Fruit fly (Drosophila melanogaster) whole organism: Measurements from ENCODE around the gene CG6013.

Experiments
- CG8478 ChIP-seq: fragments of >200 bp; optimal IDR thresholded peaks from 2 replicates; lab custom pipeline; 2018; ENCODE audit warnings: inconsistent platforms
- EcR ChIP-seq, 2 experiments: fragments of >200 bp; optimal IDR thresholded peaks; 2 replicates each; lab custom pipeline; 2017; ENCODE audit warnings: missing biosample characterization in 2 of 2, missing genetic modification characterization in 2 of 2, missing genetic modification reagents in 2 of 2
- psq ChIP-seq: fragments of >200 bp; optimal IDR thresholded peaks from 2 replicates; lab custom pipeline; 2017

DNA sequence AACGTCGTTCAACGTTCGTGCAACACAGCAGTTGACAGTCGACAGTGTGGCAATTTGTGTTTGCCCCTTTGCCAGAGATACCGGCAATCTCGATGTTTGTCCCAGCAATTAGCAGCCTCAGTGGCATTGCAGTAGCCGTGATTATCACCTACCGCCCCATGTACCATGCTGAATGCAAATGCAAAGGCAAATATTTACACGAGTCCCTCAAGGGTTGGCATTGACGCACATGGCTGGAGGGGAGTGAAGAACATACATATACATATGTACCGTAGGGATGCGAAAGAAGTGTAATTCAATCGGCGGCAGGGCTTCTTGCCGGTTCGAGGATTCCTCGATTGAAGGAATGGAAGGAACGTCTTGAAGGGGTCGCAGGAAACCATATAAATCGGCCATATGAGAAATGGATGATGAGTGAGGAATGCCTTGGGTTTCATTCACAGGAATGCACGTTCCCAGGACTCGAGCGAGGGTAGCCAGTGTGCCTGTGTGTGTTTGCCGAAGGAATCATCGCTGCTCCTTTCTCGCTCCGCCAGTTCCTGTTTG is 31.3 kb upstream of the CG6013 start:
- TF ChIP-seq CG8478 (lab: Kevin White, UChicago) (no peak), psq (lab: Kevin White, UChicago) (no peak), EcR (GFP tag; optimal IDR thresholded peaks at IDR 0.05; lab: Kevin White, UChicago) (no peak)
